Fruit fly (Drosophila melanogaster): Measurements from ENCODE around the gene Bre1.

Gene Bre1

dm6 chr3L:5810633-5811341, 16.8 kb upstream of the Bre1 start, which contains the start of the genes S6k and kri (continued):
- TF ChIP-seq CG10654 (GFP tag; optimal IDR thresholded peaks at IDR 0.05) (no peak), CG14014 (GFP tag; IDR thresholded peaks at IDR 0.05) (no peak), chm (GFP tag; IDR thresholded peaks at IDR 0.05) (no peak), CG4424 (GFP tag; optimal IDR thresholded peaks at IDR 0.05) (no peak), CG6791 (GFP tag; IDR thresholded peaks at IDR 0.05; ENCODE audit: partially characterized antibody) (peak; percentile 49; the same call in 1 of the 3 replicates), wdn (GFP tag; IDR thresholded peaks at IDR 0.05) (no peak), fru (optimal IDR thresholded peaks at IDR 0.05) (no peak), dm (GFP tag; optimal IDR thresholded peaks at IDR 0.05) (peak; percentile 99), CG11085 (GFP tag; IDR thresholded peaks at IDR 0.05) (no peak), Lim3 (GFP tag; IDR thresholded peaks at IDR 0.05) (no peak), CG12155 (GFP tag; optimal IDR thresholded peaks at IDR 0.05) (no peak), rib (GFP tag; IDR thresholded peaks at IDR 0.05) (no peak), wek (GFP tag; optimal IDR thresholded peaks at IDR 0.05) (peak; percentile 17), CG33213 (GFP tag; optimal IDR thresholded peaks at IDR 0.05) (peak; percentile 58), sens-2 (GFP tag; IDR thresholded peaks at IDR 0.05) (no peak), Gsc (GFP tag; IDR thresholded peaks at IDR 0.05) (no peak), CG14667 (GFP tag; IDR thresholded peaks at IDR 0.05) (no peak), CG16813 (GFP tag; IDR thresholded peaks at IDR 0.05; ENCODE audit: partially characterized antibody) (no peak), slou (GFP tag; optimal IDR thresholded peaks at IDR 0.05) (no peak), CG9437 (GFP tag; optimal IDR thresholded peaks at IDR 0.05) (no peak), CG15479 (GFP tag; optimal IDR thresholded peaks at IDR 0.05) (no peak), sna (GFP tag; IDR thresholded peaks at IDR 0.05; ENCODE audit: partially characterized antibody) (no peak), CG10274 (GFP tag; optimal IDR thresholded peaks at IDR 0.05) (no peak), CG2712 (tag; optimal IDR thresholded peaks at IDR 0.05) (peak; percentile 9), B-H1 (GFP tag; IDR thresholded peaks at IDR 0.05) (no peak), crc (GFP tag; optimal IDR thresholded peaks at IDR 0.05) (no peak), HmgZ (tag; optimal IDR thresholded peaks at IDR 0.05) (peak; percentile 82), CG11398 (GFP tag; optimal IDR thresholded peaks at IDR 0.05) (no peak), CG6654 (GFP tag; optimal IDR thresholded peaks at IDR 0.05) (no peak), row (GFP tag; IDR thresholded peaks at IDR 0.05) (0 out of 3 replicates have a peak, but pooled peaks have one; percentile 22), Oaz (GFP tag; IDR thresholded peaks at IDR 0.05) (no peak), gcm (GFP tag; optimal IDR thresholded peaks at IDR 0.05) (peak; percentile 12), unpg (GFP tag; optimal IDR thresholded peaks at IDR 0.05) (no peak), Dbx (GFP tag; IDR thresholded peaks at IDR 0.05) (no peak), CG15073 (GFP tag; optimal IDR thresholded peaks at IDR 0.05) (no peak), dpn (GFP tag; optimal IDR thresholded peaks at IDR 0.05) (no peak), YL-1 (GFP tag; optimal IDR thresholded peaks at IDR 0.05) (peak; percentile 98), CG14050 (GFP tag; IDR thresholded peaks at IDR 0.05) (no peak), nmo (GFP tag; optimal IDR thresholded peaks at IDR 0.05) (peak; percentile 37), CG1024 (GFP tag; IDR thresholded peaks at IDR 0.05) (no peak), CG3847 (GFP tag; IDR thresholded peaks at IDR 0.05) (peak; percentile 75; the same call in 1 of the 2 replicates), jigr1 (GFP tag; IDR thresholded peaks at IDR 0.05) (no peak), CG11093 (GFP tag; IDR thresholded peaks at IDR 0.05) (no peak), Dip3 (GFP tag; optimal IDR thresholded peaks at IDR 0.05) (no peak), tio (GFP tag; optimal IDR thresholded peaks at IDR 0.05) (no peak), CG13287 (GFP tag; IDR thresholded peaks at IDR 0.05; ENCODE audit: partially characterized antibody) (peak; percentile 45; the same call in 1 of the 2 replicates), CG10147 (GFP tag; optimal IDR thresholded peaks at IDR 0.05) (no peak), klu (GFP tag; IDR thresholded peaks at IDR 0.05) (no peak), CG17361 (GFP tag; IDR thresholded peaks at IDR 0.05) (0 out of 3 replicates have a peak, but pooled peaks have one; percentile 27), E2f2 (GFP tag; IDR thresholded peaks at IDR 0.05) (peak; percentile 24; the same call in 1 of the 2 replicates), bab2 (GFP tag; optimal IDR thresholded peaks at IDR 0.05) (no peak)

Data from whole organism, embryonic.